Fruit fly (Drosophila melanogaster): ENCODE results near the gene CG33770.

dm6 chr3L:22693712-22694111, 45.2 kb downstream of the CG33770 start, which contains the start of the genes CG12546 and CG14453:
- TF ChIP-seq fd96Ca (GFP tag; IDR thresholded peaks at IDR 0.05) (no peak), CG8159 (tag; optimal IDR thresholded peaks at IDR 0.05) (no peak), Snoo (tag; optimal IDR thresholded peaks at IDR 0.05) (no peak), D1 (tag; optimal IDR thresholded peaks at IDR 0.05) (no peak), EcR (GFP tag; optimal IDR thresholded peaks at IDR 0.05) (no peak), CG17806 (tag; optimal IDR thresholded peaks at IDR 0.05) (no peak), gl (tag; optimal IDR thresholded peaks at IDR 0.05) (no peak), rn (GFP tag; IDR thresholded peaks at IDR 0.05) (no peak)

Measured in whole organism, pupa.